Fruit fly (Drosophila melanogaster): ENCODE data around the gene Tsen54.

Gene Tsen54

DNA sequence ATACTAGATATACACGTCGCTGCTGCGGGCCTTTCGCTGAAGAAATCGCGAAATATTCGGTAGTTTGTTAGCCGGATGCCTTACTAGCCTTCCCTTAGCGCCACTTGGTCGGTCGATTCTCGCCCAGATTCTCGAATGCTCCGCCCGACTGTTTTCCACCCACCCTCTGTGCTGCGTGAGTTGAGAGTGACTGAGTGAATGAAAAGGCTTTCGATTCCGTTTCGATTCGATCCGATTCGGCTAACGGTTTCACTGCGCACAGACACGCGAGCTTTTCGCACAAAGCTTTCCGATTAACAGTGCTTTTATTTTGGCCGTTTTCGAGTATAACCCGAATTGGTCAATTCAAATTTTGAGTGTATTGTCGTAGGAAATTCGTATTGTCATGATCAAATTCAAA, 2.1 kb downstream of the Tsen54 start, which contains the start of gene Ak1:
Ak1 (minus strand) TSS at position 347 of the 400 bp plus-strand sequence.
- TF ChIP-seq acj6 (GFP tag; optimal IDR thresholded peaks at IDR 0.05) = no peak
- no peak for TF ChIP-seq ss (GFP tag; optimal IDR thresholded peaks at IDR 0.05)
- no peak for TF ChIP-seq CG6163 (GFP tag; IDR thresholded peaks at IDR 0.05)

DNA sequence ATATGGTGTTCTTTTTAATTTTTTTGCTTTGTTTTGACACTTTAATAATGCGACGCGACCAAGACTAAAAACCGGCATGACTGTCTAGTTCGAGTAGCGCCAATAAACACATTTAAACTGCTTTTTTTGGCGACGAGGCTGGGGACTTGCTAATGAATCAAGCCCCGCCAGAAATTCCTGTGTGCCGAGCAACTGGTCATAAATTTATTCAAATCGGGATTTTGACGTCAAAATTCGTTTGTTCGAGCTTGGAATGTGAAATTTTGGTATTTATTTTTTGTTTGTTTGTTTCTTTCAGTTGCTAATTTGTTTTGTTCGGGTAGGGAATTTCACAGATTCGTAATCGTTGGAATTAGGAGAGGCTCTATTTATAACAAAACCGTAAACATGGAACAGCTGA, 2.8 kb downstream of the Tsen54 start:
- TF ChIP-seq CG11902 (GFP tag; optimal IDR thresholded peaks at IDR 0.05) = no peak
- TF ChIP-seq CG10631 (GFP tag; optimal IDR thresholded peaks at IDR 0.05) = no peak
- no peak for TF ChIP-seq CG8119 (GFP tag; IDR thresholded peaks at IDR 0.05)
- no peak for TF ChIP-seq Ets21C (GFP tag; optimal IDR thresholded peaks at IDR 0.05)
- no peak for TF ChIP-seq CG34406 (GFP tag; optimal IDR thresholded peaks at IDR 0.05)
- no peak for TF ChIP-seq Eip75B (GFP tag; optimal IDR thresholded peaks at IDR 0.05)
- no peak for TF ChIP-seq CG6276 (GFP tag; optimal IDR thresholded peaks at IDR 0.05)
- no peak for TF ChIP-seq Smox (GFP tag; optimal IDR thresholded peaks at IDR 0.05)
- TF ChIP-seq CG1621 (tag; optimal IDR thresholded peaks at IDR 0.05) = no peak
- no peak for TF ChIP-seq CG6792 (GFP tag; optimal IDR thresholded peaks at IDR 0.05)
- TF ChIP-seq CG7368 (GFP tag; optimal IDR thresholded peaks at IDR 0.05) = no peak

DNA sequence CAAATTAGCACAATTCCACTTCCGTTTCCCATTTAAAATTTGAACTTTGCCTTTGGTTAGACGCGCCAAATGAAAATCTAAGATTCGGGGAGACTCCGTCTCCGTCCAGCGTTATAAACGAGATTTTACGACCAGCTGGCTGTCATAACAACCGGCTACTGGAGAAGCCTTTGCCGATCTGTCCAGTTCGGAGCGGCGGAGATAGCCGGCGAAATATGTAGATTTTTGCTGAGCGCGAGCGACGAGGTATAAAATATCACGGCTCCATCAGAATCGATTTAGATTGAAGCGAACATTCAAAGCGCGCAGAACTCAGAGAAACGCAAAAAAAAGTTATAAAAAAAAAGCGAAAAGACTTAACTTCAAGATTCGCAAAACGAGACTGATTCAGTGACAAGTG, 8.3 kb downstream of the Tsen54 start, which contains the start of gene CG11529:
CG11529 (plus strand) TSS at position 301 of the 400 bp plus-strand sequence.
- TF ChIP-seq Sox102F (GFP tag; optimal IDR thresholded peaks at IDR 0.05) (no peak), Sox14 (GFP tag; optimal IDR thresholded peaks at IDR 0.05) (no peak), CG6808 (GFP tag; optimal IDR thresholded peaks at IDR 0.05) (no peak), Ets21C (GFP tag; optimal IDR thresholded peaks at IDR 0.05) (no peak), vri (GFP tag; optimal IDR thresholded peaks at IDR 0.05) (no peak), Ets96B (tag; optimal IDR thresholded peaks at IDR 0.05) (no peak), topi (GFP tag; optimal IDR thresholded peaks at IDR 0.05) (no peak), CG10631 (GFP tag; optimal IDR thresholded peaks at IDR 0.05) (no peak), CG16779 (tag; optimal IDR thresholded peaks at IDR 0.05) (no peak), eg (GFP tag; IDR thresholded peaks at IDR 0.05) (no peak)

DNA sequence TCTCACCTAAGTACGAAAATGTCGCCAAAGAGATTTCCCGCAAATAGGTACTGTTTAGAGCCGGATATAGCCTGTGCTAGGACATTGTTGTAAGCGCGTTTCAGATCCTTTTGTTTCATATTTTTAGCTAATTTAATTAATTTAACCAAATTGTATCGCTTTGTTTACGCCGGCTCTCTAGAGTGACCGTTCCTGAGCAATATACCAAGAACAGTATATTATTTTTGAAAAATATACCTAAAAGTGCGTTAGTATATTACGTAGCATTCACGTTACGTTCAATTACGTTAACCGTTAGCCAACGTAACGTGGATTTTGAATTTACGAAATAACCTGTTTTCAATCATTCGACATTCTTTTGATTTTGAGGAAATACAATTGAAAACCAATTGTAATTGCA, 12.3 kb downstream of the Tsen54 start, which contains the start of gene thoc6:
thoc6 (minus strand) TSS at position 204 of the 400 bp plus-strand sequence.
- TF ChIP-seq ss (GFP tag; optimal IDR thresholded peaks at IDR 0.05) (no peak), CG11294 (GFP tag; IDR thresholded peaks at IDR 0.05) (no peak), Sox14 (GFP tag; optimal IDR thresholded peaks at IDR 0.05) (no peak), acj6 (GFP tag; optimal IDR thresholded peaks at IDR 0.05) (no peak), lz (GFP tag; optimal IDR thresholded peaks at IDR 0.05) (no peak), svp (GFP tag) (no peak), CG32006 (GFP tag; optimal IDR thresholded peaks at IDR 0.05) (no peak), dac (GFP tag; optimal IDR thresholded peaks at IDR 0.05) (no peak), CG11762 (GFP tag; optimal IDR thresholded peaks at IDR 0.05; ENCODE audit: insufficient read depth) (no peak), Blimp-1 (GFP tag; optimal IDR thresholded peaks at IDR 0.05) (no peak), CG8632 (GFP tag; optimal IDR thresholded peaks at IDR 0.05) (no peak), CG16779 (tag; optimal IDR thresholded peaks at IDR 0.05) (no peak)

DNA sequence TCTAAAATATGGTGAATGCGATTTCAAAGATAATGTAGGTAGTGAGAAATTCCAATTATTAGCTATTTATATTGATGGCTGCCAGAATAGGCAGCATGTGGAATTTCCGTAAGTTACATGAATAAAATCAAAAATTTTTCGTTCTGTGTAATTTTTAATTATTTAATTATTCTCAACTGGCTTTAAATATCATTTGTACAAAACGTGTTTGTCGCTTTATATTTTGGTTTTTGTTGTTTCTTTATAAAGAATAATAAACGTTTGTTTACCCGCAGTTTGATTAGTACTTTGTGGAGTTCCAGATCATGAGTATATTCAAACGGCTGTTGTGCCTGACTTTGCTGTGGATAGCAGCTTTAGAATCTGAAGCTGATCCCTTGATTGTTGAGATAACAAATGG, 15.4 kb downstream of the Tsen54 start, which contains the start of gene Est-P:
Est-P (plus strand) TSS at position 301 of the 400 bp plus-strand sequence.
- no peak for TF ChIP-seq Hr4 (GFP tag; optimal IDR thresholded peaks at IDR 0.05)

DNA sequence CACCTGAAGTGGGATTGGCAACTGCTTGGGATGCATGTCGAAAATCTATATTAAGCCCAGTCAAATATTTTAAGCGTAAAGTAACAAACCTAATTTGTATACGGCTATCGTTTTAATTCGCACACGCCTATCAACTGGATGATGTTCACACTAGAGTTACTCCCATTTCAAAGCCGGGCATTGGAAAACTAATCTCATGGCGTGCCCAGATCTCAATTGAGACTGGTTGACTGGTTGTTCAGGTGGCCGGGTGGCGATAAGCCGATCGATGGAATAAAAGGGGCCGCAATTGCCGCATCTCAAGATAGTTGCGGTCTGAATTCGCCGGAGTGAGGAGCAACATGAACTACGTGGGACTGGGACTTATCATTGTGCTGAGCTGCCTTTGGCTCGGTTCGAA, 17.3 kb downstream of the Tsen54 start, which contains the start of gene Est-6:
Est-6 (plus strand) TSS at position 301 of the 400 bp plus-strand sequence.
- TF ChIP-seq CG8119 (GFP tag; IDR thresholded peaks at IDR 0.05) (no peak), CG6163 (GFP tag; IDR thresholded peaks at IDR 0.05) (no peak), net (GFP tag; optimal IDR thresholded peaks at IDR 0.05) (no peak), CG11902 (GFP tag; optimal IDR thresholded peaks at IDR 0.05) (no peak), Sox14 (GFP tag; optimal IDR thresholded peaks at IDR 0.05) (no peak), Eip78C (GFP tag) (no peak), Eip93F (GFP tag; optimal IDR thresholded peaks at IDR 0.05) (no peak), CG4318 (GFP tag; optimal IDR thresholded peaks at IDR 0.05) (no peak), Hr38 (GFP tag; optimal IDR thresholded peaks at IDR 0.05) (no peak), CG6792 (GFP tag; optimal IDR thresholded peaks at IDR 0.05) (no peak), ss (GFP tag; optimal IDR thresholded peaks at IDR 0.05) (no peak), cyc (GFP tag; optimal IDR thresholded peaks at IDR 0.05) (no peak), CG10631 (GFP tag; optimal IDR thresholded peaks at IDR 0.05) (no peak), Lpt (GFP tag; optimal IDR thresholded peaks at IDR 0.05) (no peak), CG31627 (GFP tag; optimal IDR thresholded peaks at IDR 0.05) (no peak), Smox (GFP tag; optimal IDR thresholded peaks at IDR 0.05) (no peak), CG11762 (GFP tag; optimal IDR thresholded peaks at IDR 0.05; ENCODE audit: insufficient read depth) (no peak), CG8319 (GFP tag; optimal IDR thresholded peaks at IDR 0.05) (no peak)

All from whole organism, prepupa.